Fruit fly (Drosophila melanogaster) Kc167 (cell line): ENCODE data around the gene kraken.

Source experiments
- Sin3A ChIP-seq: fragments of >200 bp; optimal IDR thresholded peaks from 2 replicates; lab custom pipeline; 2018; ENCODE audit warnings: missing external identifiers
- h ChIP-seq: fragments of >200 bp; optimal IDR thresholded peaks from 3 replicates; lab custom pipeline; 2018; ENCODE audit warnings: missing external identifiers
- insv ChIP-seq: fragments of >200 bp; optimal IDR thresholded peaks from 3 replicates; lab custom pipeline; 2018; ENCODE audit warnings: missing external identifiers
- psq ChIP-seq: fragments of >200 bp; optimal IDR thresholded peaks from 2 replicates; lab custom pipeline; 2017; ENCODE audit warnings: missing external identifiers
- ttk ChIP-seq: sonication (Bioruptor generic); optimal IDR thresholded peaks from 2 replicates; lab custom pipeline; 2017; ENCODE audit warnings: missing external identifiers

- TF ChIP-seq psq (lab: Kevin White, UChicago), result no peak
- no peak for TF ChIP-seq Sin3A
- no peak for TF ChIP-seq h (lab: Kevin White, UChicago)
- no peak for TF ChIP-seq insv (lab: Kevin White, UChicago)
- TF ChIP-seq ttk, result no peak
These were observed 12.5 kb upstream of the kraken start for dm6 chr2L:840022-840421.
